Fruit fly (Drosophila melanogaster) whole organism, embryonic: Measurements from ENCODE around the gene Cog3.

Experiments
- BEAF-32 ChIP-seq: fragments of 200-800 bp; sonication (Bioruptor generic); optimal IDR thresholded peaks from 3 replicates; lab custom pipeline; 2017; ENCODE audit warnings: missing biosample characterization, missing genetic modification characterization, mild to moderate bottlenecking, moderate library complexity, missing genetic modification reagents
- BtbVII ChIP-seq: fragments of 200-800 bp; sonication (Bioruptor generic); optimal IDR thresholded peaks from 3 replicates; lab custom pipeline; 2017; ENCODE audit warnings: missing biosample characterization, mild to moderate bottlenecking, missing genetic modification characterization
- CG11696 ChIP-seq: fragments of 200-800 bp; sonication (Bioruptor generic); IDR thresholded peaks from 2 replicates; pipeline ENCODE4 v1.3.6; 2022; ENCODE audit warnings: missing biosample characterization, missing genetic modification characterization
- CG12236 ChIP-seq: fragments of 200-800 bp; sonication (Bioruptor generic); optimal IDR thresholded peaks from 2 replicates; lab custom pipeline; 2016; ENCODE audit warnings: missing biosample characterization, missing genetic modification characterization
- CG14050 ChIP-seq: fragments of 200-800 bp; sonication (Bioruptor generic); IDR thresholded peaks from 3 replicates; pipeline ENCODE4 v1.3.6; 2022; ENCODE audit warnings: missing biosample characterization, missing genetic modification characterization
- CG15073 ChIP-seq: fragments of 200-800 bp; sonication (Bioruptor generic); optimal IDR thresholded peaks from 2 replicates; lab custom pipeline; 2016; ENCODE audit warnings: missing biosample characterization, missing genetic modification characterization
- CG16779 ChIP-seq: fragments of 200-800 bp; sonication (Bioruptor generic); IDR thresholded peaks from 2 replicates; pipeline ENCODE4 v1.3.6; 2022; ENCODE audit warnings: missing biosample characterization, missing genetic modification characterization
- CG17186 ChIP-seq: fragments of 200-800 bp; sonication (Bioruptor generic); optimal IDR thresholded peaks from 3 replicates; lab custom pipeline; 2017; ENCODE audit warnings: missing biosample characterization, missing genetic modification reagents, missing genetic modification characterization
- CG17328 ChIP-seq: fragments of 200-800 bp; sonication (Bioruptor generic); IDR thresholded peaks from 2 replicates; pipeline ENCODE4 v1.3.6; 2022; ENCODE audit warnings: missing biosample characterization, missing genetic modification characterization
- CG17359 ChIP-seq: fragments of 200-800 bp; sonication (Bioruptor generic); optimal IDR thresholded peaks from 3 replicates; lab custom pipeline; 2018; ENCODE audit warnings: missing biosample characterization, mild to moderate bottlenecking, missing genetic modification characterization, moderate library complexity
- CG17829 ChIP-seq: fragments of 200-800 bp; optimal IDR thresholded peaks from 2 replicates; lab custom pipeline; 2019; ENCODE audit warnings: missing biosample characterization, mild to moderate bottlenecking, missing genetic modification characterization, moderate library complexity
- CG18262 ChIP-seq: fragments of 200-800 bp; optimal IDR thresholded peaks from 3 replicates; lab custom pipeline; 2019; ENCODE audit warnings: missing biosample characterization, mild to moderate bottlenecking, missing genetic modification characterization, moderate library complexity
- CG1832 ChIP-seq: fragments of 200-800 bp; sonication (Bioruptor generic); optimal IDR thresholded peaks from 2 replicates; lab custom pipeline; 2017; ENCODE audit warnings: missing biosample characterization, mild to moderate bottlenecking, missing genetic modification characterization, inconsistent platforms
- CG2129 ChIP-seq: fragments of 200-800 bp; sonication (Bioruptor generic); IDR thresholded peaks from 2 replicates; pipeline ENCODE4 v1.3.6; 2022; ENCODE audit warnings: missing biosample characterization, missing genetic modification characterization; ENCODE audit not compliant: partially characterized antibody
- CG2678 ChIP-seq: fragments of 200-800 bp; sonication (Bioruptor generic); optimal IDR thresholded peaks from 3 replicates; lab custom pipeline; 2019; ENCODE audit warnings: missing biosample characterization, mild to moderate bottlenecking, missing genetic modification characterization, moderate library complexity
- CG30403 ChIP-seq: fragments of 200-800 bp; sonication (Bioruptor generic); optimal IDR thresholded peaks from 3 replicates; lab custom pipeline; 2016; ENCODE audit warnings: missing biosample characterization, missing genetic modification characterization
- CG30431 ChIP-seq: fragments of 200-800 bp; sonication (Bioruptor generic); optimal IDR thresholded peaks from 2 replicates; lab custom pipeline; 2017; ENCODE audit warnings: missing biosample characterization, missing genetic modification characterization
- CG5953 ChIP-seq: fragments of 200-800 bp; sonication (Bioruptor generic); IDR thresholded peaks from 2 replicates; pipeline ENCODE4 v1.3.6; 2022; ENCODE audit warnings: missing biosample characterization, missing genetic modification characterization
- CG6791 ChIP-seq: fragments of 200-800 bp; sonication (Bioruptor generic); IDR thresholded peaks from 3 replicates; pipeline ENCODE4 v1.3.6; 2022; ENCODE audit warnings: missing biosample characterization, missing genetic modification characterization; ENCODE audit not compliant: partially characterized antibody
- CG7271 ChIP-seq: fragments of 200-800 bp; sonication (Bioruptor generic); optimal IDR thresholded peaks from 2 replicates; lab custom pipeline; 2018; ENCODE audit warnings: missing biosample characterization, mild to moderate bottlenecking, missing genetic modification characterization, moderate library complexity
- CG8089 ChIP-seq: fragments of 200-800 bp; sonication (Bioruptor generic); optimal IDR thresholded peaks from 3 replicates; lab custom pipeline; 2016; ENCODE audit warnings: missing biosample characterization, missing genetic modification characterization
- Camta ChIP-seq: fragments of 200-800 bp; sonication (Bioruptor generic); optimal IDR thresholded peaks from 2 replicates; lab custom pipeline; 2016; ENCODE audit warnings: missing biosample characterization, missing genetic modification characterization
- Chrac-16 ChIP-seq: fragments of 200-800 bp; sonication (Bioruptor generic); optimal IDR thresholded peaks from 3 replicates; lab custom pipeline; 2016; ENCODE audit warnings: missing biosample characterization, missing genetic modification characterization
- Dbx ChIP-seq: fragments of 200-800 bp; sonication (Bioruptor generic); IDR thresholded peaks from 3 replicates; pipeline ENCODE4 v1.3.6; 2022; ENCODE audit warnings: missing biosample characterization, missing genetic modification characterization
- Drgx ChIP-seq: fragments of 200-800 bp; sonication (Bioruptor generic); IDR thresholded peaks from 2 replicates; pipeline ENCODE4 v1.3.6; 2022; ENCODE audit warnings: missing biosample characterization, missing genetic modification characterization
- E2f2 ChIP-seq: fragments of 200-800 bp; sonication (Bioruptor generic); IDR thresholded peaks from 2 replicates; pipeline ENCODE4 v1.3.6; 2022; ENCODE audit warnings: missing biosample characterization, missing genetic modification characterization
- HHEX ChIP-seq: fragments of 200-800 bp; sonication (Bioruptor generic); optimal IDR thresholded peaks from 3 replicates; lab custom pipeline; 2017; ENCODE audit warnings: missing biosample characterization, mild to moderate bottlenecking, missing genetic modification characterization, missing genetic modification reagents
- Hey ChIP-seq: fragments of 200-800 bp; sonication (Bioruptor generic); optimal IDR thresholded peaks from 3 replicates; lab custom pipeline; 2018; ENCODE audit warnings: missing biosample characterization, mild to moderate bottlenecking, missing genetic modification characterization
- Lhr ChIP-seq: fragments of 200-800 bp; sonication (Bioruptor generic); optimal IDR thresholded peaks from 3 replicates; lab custom pipeline; 2017; ENCODE audit warnings: mild to moderate bottlenecking, missing biosample characterization, missing genetic modification reagents, missing genetic modification characterization
- MESR4 ChIP-seq: fragments of 200-800 bp; sonication (Bioruptor generic); optimal IDR thresholded peaks from 2 replicates; lab custom pipeline; 2018; ENCODE audit warnings: missing biosample characterization, mild to moderate bottlenecking, missing genetic modification characterization, moderate library complexity
- Mad ChIP-seq: fragments of 200-800 bp; sonication (Bioruptor generic); optimal IDR thresholded peaks from 2 replicates; lab custom pipeline; 2016; ENCODE audit warnings: missing biosample characterization, missing genetic modification characterization
- Meics ChIP-seq: fragments of 200-800 bp; sonication (Bioruptor generic); optimal IDR thresholded peaks from 2 replicates; lab custom pipeline; 2017; ENCODE audit warnings: missing biosample characterization, mild to moderate bottlenecking, missing genetic modification characterization
- NK7.1 ChIP-seq: fragments of 200-800 bp; sonication (Bioruptor generic); optimal IDR thresholded peaks from 3 replicates; lab custom pipeline; 2016; ENCODE audit warnings: missing biosample characterization, missing genetic modification characterization
- Nf-YC ChIP-seq: fragments of 200-800 bp; optimal IDR thresholded peaks from 3 replicates; lab custom pipeline; 2019; ENCODE audit warnings: missing biosample characterization, mild to moderate bottlenecking, missing genetic modification characterization, moderate library complexity
- Optix ChIP-seq: fragments of 200-800 bp; sonication (Bioruptor generic); IDR thresholded peaks from 3 replicates; pipeline ENCODE4 v1.3.6; 2022; ENCODE audit warnings: missing biosample characterization, missing genetic modification characterization
- Ssrp ChIP-seq: fragments of 200-800 bp; sonication (Bioruptor generic); optimal IDR thresholded peaks from 2 replicates; lab custom pipeline; 2018; ENCODE audit warnings: missing biosample characterization, mild to moderate bottlenecking, missing genetic modification characterization, moderate library complexity
- Xbp1 ChIP-seq: fragments of 200-800 bp; sonication (Bioruptor generic); optimal IDR thresholded peaks from 3 replicates; lab custom pipeline; 2016; ENCODE audit warnings: missing biosample characterization, mild to moderate bottlenecking, missing genetic modification characterization
- ab ChIP-seq: fragments of 200-800 bp; sonication (Bioruptor generic); optimal IDR thresholded peaks from 2 replicates; lab custom pipeline; 2016; ENCODE audit warnings: missing biosample characterization, missing genetic modification characterization
- bsh ChIP-seq, 2 experiments: fragments of 200-800 bp; sonication (Bioruptor generic); optimal IDR thresholded peaks; 2 replicates each; lab custom pipeline; 2017 to 2018; ENCODE audit warnings: mild to moderate bottlenecking in 2 of 2, missing biosample characterization in 2 of 2, missing genetic modification characterization in 2 of 2, moderate library complexity in 1 of 2
- chn ChIP-seq: fragments of 200-800 bp; sonication (Bioruptor generic); optimal IDR thresholded peaks from 2 replicates; lab custom pipeline; 2016; ENCODE audit warnings: missing biosample characterization, missing genetic modification characterization
- croc ChIP-seq: fragments of 200-800 bp; sonication (Bioruptor generic); conservative IDR thresholded peaks from 3 replicates; pipeline ENCODE4 v1.3.6; 2022; ENCODE audit warnings: missing biosample characterization, missing genetic modification characterization
- dm ChIP-seq: fragments of 200-800 bp; sonication (Bioruptor generic); optimal IDR thresholded peaks from 3 replicates; lab custom pipeline; 2016; ENCODE audit warnings: missing biosample characterization, missing genetic modification characterization
- gro ChIP-seq: fragments of 200-800 bp; sonication (Bioruptor generic); optimal IDR thresholded peaks from 2 replicates; lab custom pipeline; 2016; ENCODE audit warnings: missing biosample characterization, missing genetic modification characterization
- nau ChIP-seq: fragments of 200-800 bp; sonication (Bioruptor generic); optimal IDR thresholded peaks from 3 replicates; lab custom pipeline; 2017; ENCODE audit warnings: missing biosample characterization, mild to moderate bottlenecking, missing genetic modification characterization, missing genetic modification reagents
- sc ChIP-seq, 3 experiments: fragments of >200 bp in 2 of 3; fragments of 200-800 bp in 1 of 3; sonication (Bioruptor generic) in 1 of 3; optimal IDR thresholded peaks; 2 replicates in 2 of 3; 3 replicates in 1 of 3; lab custom pipeline; 2017; ENCODE audit warnings: mild to moderate bottlenecking in 1 of 3, missing biosample characterization in 1 of 3, missing genetic modification characterization in 1 of 3, missing genetic modification reagents in 1 of 3
- sens ChIP-seq: fragments of 200-800 bp; sonication (Bioruptor generic); peaks from one replicate; lab custom pipeline; 2016; ENCODE audit warnings: missing biosample characterization, missing genetic modification characterization
- sens-2 ChIP-seq: fragments of 200-800 bp; sonication (Bioruptor generic); IDR thresholded peaks from 2 replicates; pipeline ENCODE4 v1.3.6; 2022; ENCODE audit warnings: missing biosample characterization, missing genetic modification characterization
- slp2 ChIP-seq: fragments of 200-800 bp; sonication (Bioruptor generic); optimal IDR thresholded peaks from 2 replicates; lab custom pipeline; 2016; ENCODE audit warnings: missing biosample characterization, missing genetic modification characterization
- tap ChIP-seq: fragments of 200-800 bp; optimal IDR thresholded peaks from 3 replicates; lab custom pipeline; 2019; ENCODE audit warnings: missing biosample characterization, mild to moderate bottlenecking, missing genetic modification characterization, moderate library complexity
- toy ChIP-seq: fragments of 200-800 bp; sonication (Bioruptor generic); IDR thresholded peaks from 2 replicates; pipeline ENCODE4 v1.3.6; 2022; ENCODE audit warnings: missing biosample characterization, missing genetic modification characterization

Cog3 gene

dm6 chr2L:3440322-3440721 lies 16.5 kb downstream of the Cog3 start (continued):
- peak; percentile 77 for TF ChIP-seq CG17328 (GFP tag; lab: Robert Waterston, UW)
- peak; percentile 88 for TF ChIP-seq sens (GFP tag; lab: Kevin White, UChicago)
- TF ChIP-seq dm = no peak
- TF ChIP-seq BEAF-32 (GFP tag; lab: Kevin White, UChicago) = no peak
- TF ChIP-seq CG17359 (tag; lab: Kevin White, UChicago) = peak; percentile 84
- peak; percentile 65 for TF ChIP-seq CG18262
- no peak for TF ChIP-seq Camta (GFP tag; lab: Kevin White, UChicago)
- peak; percentile 64 for TF ChIP-seq CG5953 (GFP tag; lab: Robert Waterston, UW)
- TF ChIP-seq sc (optimal IDR thresholded peaks at IDR 0.05; lab: Kevin White, UChicago) = no peak
- TF ChIP-seq sc (GFP tag; optimal IDR thresholded peaks at IDR 0.05; lab: Kevin White, UChicago) = peak; percentile 52
- TF ChIP-seq CG11696 (GFP tag; lab: Robert Waterston, UW) = peak; percentile 48; the same call in 1 of the 2 replicates
- no peak for TF ChIP-seq MESR4 (GFP tag; lab: Kevin White, UChicago)
- peak; percentile 41 for TF ChIP-seq slp2 (GFP tag; lab: Kevin White, UChicago)
- 0 out of 3 replicates have a peak, but pooled peaks have one; percentile 43 for TF ChIP-seq Dbx (GFP tag; lab: Robert Waterston, UW)
- TF ChIP-seq Nf-YC (tag; lab: Kevin White, UChicago) = no peak
- TF ChIP-seq NK7.1 (GFP tag; lab: Kevin White, UChicago) = no peak
- no peak for TF ChIP-seq CG15073 (GFP tag; lab: Kevin White, UChicago)
- peak; percentile 62 for TF ChIP-seq Meics (GFP tag; lab: Kevin White, UChicago)
- peak; percentile 59 for TF ChIP-seq Chrac-16
- TF ChIP-seq CG30431 = peak; percentile 28
- peak; percentile 74 for TF ChIP-seq CG2678 (tag; lab: Kevin White, UChicago)
- TF ChIP-seq sens-2 (GFP tag; lab: Robert Waterston, UW) = peak; percentile 43; the same call in 1 of the 2 replicates
- TF ChIP-seq nau (GFP tag; lab: Kevin White, UChicago) = peak; percentile 64
- peak in 1 of 2 experiments; percentile 37 for TF ChIP-seq bsh (GFP tag; optimal IDR thresholded peaks at IDR 0.05; lab: Kevin White, UChicago)
- TF ChIP-seq toy (GFP tag; lab: Robert Waterston, UW) = no peak
- TF ChIP-seq gro (GFP tag; lab: Kevin White, UChicago) = no peak
- TF ChIP-seq Ssrp (tag; lab: Kevin White, UChicago) = peak; percentile 9
- peak; percentile 17 for TF ChIP-seq CG17186 (GFP tag; lab: Kevin White, UChicago)
- peak; percentile 92 for TF ChIP-seq Drgx
- TF ChIP-seq tap = peak; percentile 72
- no peak for TF ChIP-seq ab (GFP tag; lab: Kevin White, UChicago)
- TF ChIP-seq CG30403 (GFP tag; lab: Kevin White, UChicago) = peak; percentile 63
- TF ChIP-seq E2f2 = peak; percentile 49
- TF ChIP-seq CG1832 (GFP tag; lab: Kevin White, UChicago) = no peak
- TF ChIP-seq CG7271 (tag; lab: Kevin White, UChicago) = no peak
- TF ChIP-seq CG12236 (GFP tag; lab: Kevin White, UChicago) = no peak
- TF ChIP-seq HHEX (GFP tag; lab: Kevin White, UChicago) = peak; percentile 76
- peak; percentile 55 for TF ChIP-seq Mad (GFP tag; lab: Kevin White, UChicago)
- TF ChIP-seq CG14050 (GFP tag; lab: Robert Waterston, UW) = peak; percentile 37; the same call in 1 of the 3 replicates
- peak; percentile 54 for TF ChIP-seq chn (GFP tag; lab: Kevin White, UChicago)
- TF ChIP-seq Lhr (GFP tag; lab: Kevin White, UChicago) = no peak
- no peak for TF ChIP-seq CG6791 (GFP tag; lab: Robert Waterston, UW)
- peak; percentile 37 for TF ChIP-seq Xbp1
- 0 out of 2 replicates have a peak, but pooled peaks have one; percentile 62 for TF ChIP-seq CG16779 (GFP tag; lab: Robert Waterston, UW)
- peak; percentile 71 for TF ChIP-seq CG8089 (GFP tag; lab: Kevin White, UChicago)
- TF ChIP-seq BtbVII (GFP tag; lab: Kevin White, UChicago) = peak; percentile 52
- TF ChIP-seq CG2129 (GFP tag; lab: Robert Waterston, UW) = no peak
- TF ChIP-seq croc (GFP tag; lab: Robert Waterston, UW) = peak; percentile 46; the same call in 2 of the 3 replicates
- peak; percentile 76; the same call in 2 of the 3 replicates for TF ChIP-seq Optix (GFP tag; lab: Robert Waterston, UW)
- TF ChIP-seq CG17829 (tag; lab: Kevin White, UChicago) = peak; percentile 65
- TF ChIP-seq Hey (tag; lab: Kevin White, UChicago) = no peak
